Worm (Caenorhabditis elegans): ENCODE data around the gene T14G8.2.
A peak's percentile ranks its signal among the peaks of the same experiment; 100 is the strongest.

T14G8.2 gene

ce11 chrX:12843530-12843929 is 14.3 kb upstream of the T14G8.2 start (continued):
- TF ChIP-seq ceh-82 (tag; optimal IDR thresholded peaks at IDR 0.05) (peak; percentile 17 to 39 (median 34)), jun-1 (tag; optimal IDR thresholded peaks at IDR 0.05) (no peak), lin-14 (GFP tag; optimal IDR thresholded peaks at IDR 0.05) (peak; percentile 51), nhr-47 (tag; optimal IDR thresholded peaks at IDR 0.05) (peak; percentile 69), lsy-2 (tag; optimal IDR thresholded peaks at IDR 0.05) (peak; percentile 36 to 54), sup-37 (GFP tag; optimal IDR thresholded peaks at IDR 0.05) (no peak), mep-1 (tag; optimal IDR thresholded peaks at IDR 0.05) (no peak), aly-2 (tag; optimal IDR thresholded peaks at IDR 0.05) (no peak), grh-1 (GFP tag; IDR thresholded peaks at IDR 0.05) (peak; percentile 37; the same call in 1 of the 2 replicates), unc-98 (GFP tag; IDR thresholded peaks at IDR 0.05) (no peak), hpl-2 (GFP tag; optimal IDR thresholded peaks at IDR 0.05) (peak; percentile 37)

- no peak for TF ChIP-seq pqm-1 (tag; optimal IDR thresholded peaks at IDR 0.05)
- TF ChIP-seq nhr-85 (tag) = peak; percentile 78
- TF ChIP-seq nhr-237 (tag; optimal IDR thresholded peaks at IDR 0.05) = no peak
- TF ChIP-seq lin-14 (GFP tag; optimal IDR thresholded peaks at IDR 0.05) = peak; percentile 5
- no peak for TF ChIP-seq swsn-7 (tag; optimal IDR thresholded peaks at IDR 0.05)
- TF ChIP-seq mep-1 (tag; optimal IDR thresholded peaks at IDR 0.05) = no peak
- TF ChIP-seq blmp-1 (tag; optimal IDR thresholded peaks at IDR 0.05) = peak; percentile 67
These were observed 13.6 kb upstream of the T14G8.2 start for ce11 chrX:12844170-12844569.

ce11 chrX:12846043-12846442 is 11.8 kb upstream of the T14G8.2 start, which contains the start of gene C52G5.3:
C52G5.3 (minus strand) TSS chrX:12846143.
- TF ChIP-seq efl-1 (optimal IDR thresholded peaks at IDR 0.05) = no peak
- peak in 1 of 2 experiments; percentile 38 for TF ChIP-seq efl-1 (GFP tag; optimal IDR thresholded peaks at IDR 0.05 in 1 of 2)
- TF ChIP-seq nhr-12 (tag; optimal IDR thresholded peaks at IDR 0.05) = no peak
- TF ChIP-seq ztf-11 (tag; optimal IDR thresholded peaks at IDR 0.05) = no peak

- no peak for TF ChIP-seq efl-1 (optimal IDR thresholded peaks at IDR 0.05)
- peak in 1 of 2 experiments; percentile 82 for TF ChIP-seq efl-1 (GFP tag; optimal IDR thresholded peaks at IDR 0.05 in 1 of 2)
- TF ChIP-seq aha-1 (tag; optimal IDR thresholded peaks at IDR 0.05) = no peak
- peak in 1 of 2 experiments; percentile 12 for TF ChIP-seq lin-35 (GFP tag; optimal IDR thresholded peaks at IDR 0.05)
- TF ChIP-seq mep-1 (tag; optimal IDR thresholded peaks at IDR 0.05) = no peak
- TF ChIP-seq nhr-77 (tag; optimal IDR thresholded peaks at IDR 0.05) = no peak
- TF ChIP-seq dpl-1 (GFP tag; optimal IDR thresholded peaks at IDR 0.05) = peak in 1 of 3 experiments; percentile 35
- no peak for TF ChIP-seq fkh-8 (tag; optimal IDR thresholded peaks at IDR 0.05)
- TF ChIP-seq nhr-90 (tag; optimal IDR thresholded peaks at IDR 0.05; ENCODE audit: poor library complexity) = no peak
- TF ChIP-seq nhr-12 (tag; optimal IDR thresholded peaks at IDR 0.05) = no peak
These were observed 5.2 kb upstream of the T14G8.2 start, which contains the start of gene chd-3 for ce11 chrX:12852575-12852974. chd-3 (minus strand) TSS chrX:12852601.

ce11 chrX:12853079-12853478 is 4.7 kb upstream of the T14G8.2 start:
- TF ChIP-seq ceh-88 (GFP tag; IDR thresholded peaks at IDR 0.05) = no peak
- TF ChIP-seq lin-14 (GFP tag; optimal IDR thresholded peaks at IDR 0.05) = peak; percentile 47
- TF ChIP-seq unc-86 (tag; optimal IDR thresholded peaks at IDR 0.05) = no peak
- TF ChIP-seq dsc-1 (tag; optimal IDR thresholded peaks at IDR 0.05) = no peak
- no peak for TF ChIP-seq ztf-4 (tag; optimal IDR thresholded peaks at IDR 0.05)
- TF ChIP-seq elt-2 (tag; optimal IDR thresholded peaks at IDR 0.05) = peak; percentile 49
- TF ChIP-seq dpl-1 (GFP tag; optimal IDR thresholded peaks at IDR 0.05) = no peak
- no peak for TF ChIP-seq ceh-8 (GFP tag; optimal IDR thresholded peaks at IDR 0.05)
- no peak for TF ChIP-seq fkh-8 (tag; optimal IDR thresholded peaks at IDR 0.05)
- no peak for TF ChIP-seq zag-1 (tag; optimal IDR thresholded peaks at IDR 0.05)
- TF ChIP-seq nhr-19 (GFP tag; conservative IDR thresholded peaks at IDR 0.05) = no peak
- no peak for TF ChIP-seq Y116A8C.19 (tag; optimal IDR thresholded peaks at IDR 0.05; ENCODE audit: borderline replicate concordance)
- TF ChIP-seq xbp-1 (tag; optimal IDR thresholded peaks at IDR 0.05) = no peak
- TF ChIP-seq C34B4.2 (tag; optimal IDR thresholded peaks at IDR 0.05) = no peak
- no peak for TF ChIP-seq swsn-7 (tag; optimal IDR thresholded peaks at IDR 0.05)
- no peak for TF ChIP-seq unc-130 (tag; optimal IDR thresholded peaks at IDR 0.05)
- TF ChIP-seq sup-37 (GFP tag; optimal IDR thresholded peaks at IDR 0.05) = no peak
- TF ChIP-seq rnt-1 (tag; optimal IDR thresholded peaks at IDR 0.05) = peak; percentile 14
- TF ChIP-seq nhr-20 (tag; optimal IDR thresholded peaks at IDR 0.05) = no peak
- peak; percentile 19 for TF ChIP-seq nhr-71 (tag; optimal IDR thresholded peaks at IDR 0.05)
- TF ChIP-seq nhr-85 (tag) = peak; percentile 61
- no peak for TF ChIP-seq fos-1 (tag; optimal IDR thresholded peaks at IDR 0.05)
- no peak for TF ChIP-seq C04F5.9 (tag; optimal IDR thresholded peaks at IDR 0.05)
